Fruit fly (Drosophila melanogaster) Kc167 (cell line): ENCODE results near the gene melt.

Experiments
- Myc ChIP-seq: fragments of >200 bp; optimal IDR thresholded peaks from 2 replicates; lab custom pipeline; 2017; ENCODE audit warnings: missing external identifiers
- Sin3A ChIP-seq: fragments of >200 bp; optimal IDR thresholded peaks from 2 replicates; lab custom pipeline; 2018; ENCODE audit warnings: missing external identifiers
- h ChIP-seq: fragments of >200 bp; optimal IDR thresholded peaks from 3 replicates; lab custom pipeline; 2018; ENCODE audit warnings: missing external identifiers
- insv ChIP-seq: fragments of >200 bp; optimal IDR thresholded peaks from 3 replicates; lab custom pipeline; 2018; ENCODE audit warnings: missing external identifiers
- psq ChIP-seq: fragments of >200 bp; optimal IDR thresholded peaks from 2 replicates; lab custom pipeline; 2017; ENCODE audit warnings: missing external identifiers
- ttk ChIP-seq: sonication (Bioruptor generic); optimal IDR thresholded peaks from 2 replicates; lab custom pipeline; 2017; ENCODE audit warnings: missing external identifiers

Gene melt

DNA sequence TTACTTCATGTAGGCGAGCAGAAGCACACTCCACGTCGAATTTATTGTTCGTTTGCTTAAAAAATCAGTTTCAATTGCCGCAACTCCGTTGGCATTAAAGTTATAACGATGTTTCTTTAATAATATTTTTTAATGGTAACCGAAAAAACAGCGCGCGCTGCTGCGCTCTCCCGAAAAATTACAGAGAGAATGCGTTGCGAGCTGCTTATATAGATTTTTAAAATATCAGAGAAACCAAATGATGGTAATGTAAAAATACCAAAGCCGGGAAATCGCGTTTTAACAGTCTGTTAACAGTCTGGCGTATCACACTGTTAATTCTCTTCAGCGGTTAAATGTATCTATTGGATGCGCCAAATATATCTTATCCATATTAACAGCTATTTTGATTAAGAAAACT lies 22.6 kb downstream of the melt start, which contains the start of gene corn:
TSS of gene corn (minus strand) at position 184 of the 400 bp plus-strand sequence.
- TF ChIP-seq Myc: no peak
- no peak for TF ChIP-seq ttk

DNA sequence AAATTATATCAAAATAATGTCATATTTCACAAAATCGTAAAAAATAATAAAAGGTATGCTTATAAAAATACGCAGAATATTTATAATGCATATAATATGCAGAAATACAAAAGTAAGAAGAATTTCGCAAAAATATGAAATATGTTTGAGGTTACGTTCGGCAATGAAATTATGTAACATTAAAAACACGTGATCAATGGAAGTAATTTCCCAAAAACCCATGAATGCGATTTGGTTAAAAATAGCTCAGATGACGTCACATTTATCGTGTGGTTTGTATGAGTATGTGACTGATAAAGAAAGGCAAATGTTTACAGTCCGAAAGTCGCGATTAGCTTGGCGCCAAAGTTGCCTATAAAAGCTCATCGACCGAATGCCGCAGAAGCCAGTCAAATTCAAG lies 23.4 kb downstream of the melt start, which contains the start of gene CG8620:
TSS of gene CG8620 (plus strand) at position 387 of the 400 bp plus-strand sequence.
- TF ChIP-seq h (lab: Kevin White, UChicago) (no peak), Myc (no peak), insv (no peak), psq (lab: Kevin White, UChicago) (no peak), Sin3A (no peak), ttk (no peak)

DNA sequence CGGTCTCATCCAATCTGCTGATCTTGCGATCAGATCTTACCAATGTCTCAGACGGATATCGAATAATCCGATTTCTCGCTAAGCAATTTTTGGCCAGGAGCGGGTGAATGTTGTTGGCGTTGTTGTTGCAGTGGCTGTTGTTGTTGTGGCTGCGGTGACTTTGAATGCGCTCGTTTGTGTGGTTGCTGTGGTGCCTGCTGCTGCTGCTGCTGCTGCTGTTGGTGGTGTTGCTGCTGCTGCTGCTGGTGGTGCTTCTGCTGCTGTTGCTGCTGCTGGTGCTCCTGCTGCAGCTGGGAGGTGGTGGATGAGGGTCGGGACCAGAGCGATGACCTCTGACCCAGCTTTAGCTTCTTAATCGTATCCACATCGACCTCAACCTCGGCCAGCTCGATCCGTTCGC lies 27.0 kb downstream of the melt start:
- TF ChIP-seq h (lab: Kevin White, UChicago) (no peak), insv (no peak), Myc (no peak), ttk (no peak), Sin3A (no peak), psq (lab: Kevin White, UChicago) (no peak)

DNA sequence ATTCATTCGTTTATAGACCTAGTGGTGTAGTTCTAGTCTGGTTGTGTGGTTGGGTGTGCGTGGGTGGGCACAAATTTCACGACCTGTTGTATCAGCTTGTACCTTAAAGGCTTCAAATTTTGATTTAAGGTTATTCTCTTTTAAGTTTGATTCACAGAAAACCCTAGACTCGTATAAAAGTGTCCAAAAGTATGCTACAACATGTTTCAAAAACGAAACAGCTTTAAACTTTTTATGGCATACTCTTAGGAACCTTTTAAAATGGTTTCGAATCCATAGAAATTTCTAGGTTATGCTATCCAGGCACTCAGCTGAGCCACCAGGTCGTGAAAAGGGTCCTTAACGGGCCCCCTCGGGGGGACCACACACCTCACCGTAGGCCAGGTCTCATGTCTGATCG lies 27.6 kb downstream of the melt start:
- TF ChIP-seq psq (lab: Kevin White, UChicago): no peak
- TF ChIP-seq h (lab: Kevin White, UChicago): no peak
- no peak for TF ChIP-seq Myc
- no peak for TF ChIP-seq ttk
- no peak for TF ChIP-seq insv
- TF ChIP-seq Sin3A: no peak

DNA sequence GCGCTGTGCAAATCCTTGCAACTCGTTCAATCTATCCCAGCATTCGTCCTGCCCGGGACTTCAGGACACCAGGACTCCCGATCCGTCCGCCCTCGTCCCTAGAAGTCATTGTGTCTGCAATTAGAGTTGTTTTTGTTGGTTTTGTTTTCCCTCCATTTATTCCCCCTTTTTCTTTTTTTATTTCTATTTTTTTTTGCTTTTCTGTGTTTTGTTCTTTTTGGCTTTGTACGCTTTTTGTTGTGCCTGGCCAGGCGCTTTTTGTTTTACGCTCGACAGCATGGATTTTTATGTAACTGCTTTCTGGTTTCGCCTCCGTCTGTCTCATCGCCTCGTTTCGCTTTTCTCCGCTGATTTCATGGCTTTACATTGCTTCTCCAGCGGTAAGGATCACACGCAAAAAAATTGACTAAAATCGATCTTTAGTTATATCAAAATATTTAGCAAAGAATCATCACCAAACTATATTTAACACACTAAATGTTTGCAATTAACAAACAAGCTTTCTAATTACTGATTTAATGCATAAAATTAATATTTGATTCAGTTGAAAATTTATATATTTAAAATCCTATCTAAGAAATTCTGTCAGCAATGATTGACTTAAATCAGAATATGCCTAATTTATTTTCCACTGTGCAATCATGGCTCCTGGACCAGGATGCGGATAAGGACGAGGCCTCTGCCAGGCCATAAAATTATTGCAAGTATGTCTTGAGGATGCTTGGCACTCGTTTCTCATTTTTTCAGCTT lies 50.6 kb downstream of the melt start:
- TF ChIP-seq h (lab: Kevin White, UChicago): no peak
- TF ChIP-seq Sin3A: no peak
- TF ChIP-seq Myc: no peak
- no peak for TF ChIP-seq insv
- no peak for TF ChIP-seq ttk
- no peak for TF ChIP-seq psq (lab: Kevin White, UChicago)

DNA sequence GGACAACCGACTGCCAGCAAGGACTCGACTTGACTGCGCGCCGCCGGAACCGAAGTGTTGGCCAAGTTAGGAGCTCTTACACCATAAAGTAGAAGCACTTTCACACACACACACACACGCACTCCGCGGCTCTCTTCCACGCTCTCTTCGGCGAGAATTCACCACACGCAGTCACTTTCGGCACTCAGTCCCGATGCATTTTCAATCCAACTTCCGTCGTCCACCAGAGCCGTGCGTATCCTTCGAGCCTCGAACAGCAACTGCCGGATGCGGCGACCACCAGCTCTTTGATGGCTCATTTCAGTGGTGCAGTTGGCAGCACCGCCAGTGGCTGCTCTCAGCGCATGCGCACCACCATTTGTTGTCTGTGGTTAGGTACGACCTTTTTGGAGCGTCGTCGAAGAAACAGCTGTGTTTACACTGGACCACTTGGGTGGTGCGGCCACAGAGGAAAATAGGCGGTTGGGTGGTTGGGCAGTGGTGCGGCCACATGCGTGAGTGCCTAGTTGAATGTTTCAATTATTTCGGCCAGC lies 55.4 kb downstream of the melt start, which contains the start of gene Dscam2:
TSS of gene Dscam2 (minus strand) at position 264 of the 533 bp plus-strand sequence.
- TF ChIP-seq h (lab: Kevin White, UChicago) (no peak), insv (no peak), psq (lab: Kevin White, UChicago) (no peak), Myc (no peak), ttk (no peak), Sin3A (no peak)

DNA sequence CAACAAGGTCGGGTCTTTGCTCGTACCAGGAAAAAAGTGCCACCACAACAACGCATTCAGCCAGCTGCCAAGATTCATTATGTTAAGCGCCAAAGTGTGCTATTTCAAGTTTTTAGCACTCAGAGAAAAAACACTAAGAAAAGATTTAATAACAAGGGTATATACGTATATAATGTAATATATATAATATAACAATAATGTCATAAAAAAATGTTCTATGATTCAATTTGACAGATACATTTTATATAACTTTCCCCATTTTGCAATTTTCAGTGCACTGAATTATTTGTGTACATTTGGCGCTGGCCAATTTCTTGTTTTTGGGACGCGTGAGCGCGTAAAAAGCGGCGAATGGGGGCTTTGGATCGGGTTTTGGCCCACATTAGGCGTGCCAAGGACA lies 56.2 kb downstream of the melt start:
- TF ChIP-seq Myc (no peak), psq (lab: Kevin White, UChicago) (no peak), h (lab: Kevin White, UChicago) (no peak), ttk (no peak), Sin3A (no peak), insv (no peak)

DNA sequence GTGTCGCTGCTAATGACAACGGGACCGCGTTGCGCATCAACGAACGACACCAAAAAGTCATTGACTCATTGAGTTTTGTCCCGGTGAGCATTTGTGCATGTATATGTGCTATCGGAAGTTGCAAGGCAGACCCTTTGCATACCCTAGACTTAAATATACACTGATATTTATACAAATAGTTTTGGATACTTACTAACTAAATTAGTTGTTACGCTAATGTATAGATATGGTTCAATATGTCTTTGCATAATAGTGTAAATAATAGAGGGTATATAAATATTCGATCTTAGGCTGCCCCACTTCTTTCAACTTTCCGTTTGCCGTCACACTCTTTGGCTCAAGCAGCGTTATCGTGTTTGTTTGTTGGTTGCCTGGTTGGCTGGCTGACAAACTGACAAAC lies 56.9 kb downstream of the melt start:
- TF ChIP-seq h (lab: Kevin White, UChicago): no peak
- TF ChIP-seq insv: no peak
- TF ChIP-seq psq (lab: Kevin White, UChicago): no peak
- TF ChIP-seq Myc: no peak
- no peak for TF ChIP-seq ttk
- TF ChIP-seq Sin3A: no peak
